Fruit fly (Drosophila melanogaster) whole organism, wandering third instar larva: ENCODE measurements around the gene CG13305.

ENCODE experiments used
- CG32264 ChIP-seq: fragments of 200-800 bp; sonication (Bioruptor generic); optimal IDR thresholded peaks from 2 replicates; lab custom pipeline; 2016; ENCODE audit warnings: missing biosample characterization, missing genetic modification characterization
- CG9705 ChIP-seq: fragments of 200-800 bp; sonication (Bioruptor generic); optimal IDR thresholded peaks from 2 replicates; lab custom pipeline; 2018; ENCODE audit warnings: missing biosample characterization, mild to moderate bottlenecking, missing genetic modification characterization
- CrebA ChIP-seq: fragments of 200-800 bp; sonication (Bioruptor generic); optimal IDR thresholded peaks from 2 replicates; lab custom pipeline; 2016; ENCODE audit warnings: missing biosample characterization, mild to moderate bottlenecking, missing genetic modification characterization, borderline replicate concordance
- Dfd ChIP-seq: fragments of >200 bp; optimal IDR thresholded peaks from 2 replicates; lab custom pipeline; 2017; ENCODE audit warnings: missing biosample characterization, missing genetic modification characterization
- Dif ChIP-seq: fragments of 200-275, 200-300 bp; sonication (Bioruptor generic); optimal IDR thresholded peaks from 2 replicates; lab custom pipeline; 2018; ENCODE audit warnings: missing biosample characterization, missing genetic modification characterization; ENCODE audit not compliant: partially characterized antibody
- GATAd ChIP-seq: sonication (Bioruptor generic); optimal IDR thresholded peaks from 2 replicates; lab custom pipeline; 2016; ENCODE audit warnings: missing biosample characterization, missing genetic modification characterization
- HLH106 ChIP-seq: fragments of 200-800 bp; optimal IDR thresholded peaks from 3 replicates; lab custom pipeline; 2019; ENCODE audit warnings: missing biosample characterization, mild to moderate bottlenecking, missing genetic modification characterization, moderate library complexity
- Hnf4 ChIP-seq: fragments of 200-800 bp; sonication (Bioruptor generic); optimal IDR thresholded peaks from 2 replicates; lab custom pipeline; 2016; ENCODE audit warnings: missing biosample characterization, mild to moderate bottlenecking, missing genetic modification characterization
- Hr78 ChIP-seq: fragments of >200 bp; optimal IDR thresholded peaks from 2 replicates; lab custom pipeline; 2017; ENCODE audit warnings: missing biosample characterization, missing genetic modification characterization
- Hr83 ChIP-seq: fragments of 200-300 bp; sonication (Bioruptor generic); optimal IDR thresholded peaks from 2 replicates; lab custom pipeline; 2016; ENCODE audit warnings: missing biosample characterization, mild to moderate bottlenecking, missing genetic modification characterization, moderate library complexity; ENCODE audit not compliant: poor library complexity, severe bottlenecking
- Jra ChIP-seq: sonication (Bioruptor generic); optimal IDR thresholded peaks from 2 replicates; lab custom pipeline; 2016; ENCODE audit warnings: missing biosample characterization, missing genetic modification characterization
- Myc ChIP-seq: fragments of >200 bp; optimal IDR thresholded peaks from 2 replicates; lab custom pipeline; 2017
- N ChIP-seq: fragments of >200 bp; optimal IDR thresholded peaks from 2 replicates; lab custom pipeline; 2018; ENCODE audit warnings: missing biosample characterization, missing external identifiers, missing genetic modification characterization
- OdsH ChIP-seq: fragments of 200-800 bp; sonication (Bioruptor generic); optimal IDR thresholded peaks from 2 replicates; lab custom pipeline; 2016; ENCODE audit warnings: missing biosample characterization, mild to moderate bottlenecking, missing genetic modification characterization
- Rel ChIP-seq, 2 experiments: fragments of 200-800 bp; sonication (Bioruptor generic) in 1 of 2; optimal IDR thresholded peaks; 2 replicates in 1 of 2; 3 replicates in 1 of 2; lab custom pipeline; 2016 to 2019; ENCODE audit warnings: mild to moderate bottlenecking in 2 of 2, missing biosample characterization in 2 of 2, missing genetic modification characterization in 2 of 2, moderate library complexity in 1 of 2
- Sp1 ChIP-seq: fragments of 200-800 bp; sonication (Bioruptor generic); optimal IDR thresholded peaks from 3 replicates; lab custom pipeline; 2019; ENCODE audit warnings: missing biosample characterization, mild to moderate bottlenecking, missing genetic modification characterization, moderate library complexity
- Vsx2 ChIP-seq: fragments of 200-300, 225-300 bp; sonication (Bioruptor generic); optimal IDR thresholded peaks from 2 replicates; lab custom pipeline; 2018; ENCODE audit warnings: missing biosample characterization, missing genetic modification characterization; ENCODE audit not compliant: partially characterized antibody
- br ChIP-seq: fragments of 200-800 bp; sonication (Bioruptor generic); optimal IDR thresholded peaks from 2 replicates; lab custom pipeline; 2016; ENCODE audit warnings: missing biosample characterization, missing genetic modification characterization
- brk ChIP-seq: fragments of 200-800 bp; sonication (Bioruptor generic); optimal IDR thresholded peaks from 2 replicates; lab custom pipeline; 2016; ENCODE audit warnings: missing biosample characterization, mild to moderate bottlenecking, missing genetic modification characterization
- dl ChIP-seq, 2 experiments: fragments of 175-275, 200-275 bp in 1 of 2; fragments of 200-275 bp in 1 of 2; sonication (Bioruptor generic); optimal IDR thresholded peaks; lab custom pipeline; 2018; ENCODE audit warnings: mild to moderate bottlenecking in 2 of 2, missing biosample characterization in 2 of 2, missing genetic modification characterization in 2 of 2, moderate library complexity in 2 of 2; ENCODE audit not compliant: partially characterized antibody in 2 of 2, insufficient read depth in 1 of 2
- dmrt93B ChIP-seq: fragments of 200-800 bp; sonication (Bioruptor generic); optimal IDR thresholded peaks from 2 replicates; lab custom pipeline; 2018; ENCODE audit warnings: missing biosample characterization, mild to moderate bottlenecking, missing genetic modification characterization
- dsf ChIP-seq: sonication (Bioruptor generic); optimal IDR thresholded peaks from 2 replicates; lab custom pipeline; 2016; ENCODE audit warnings: missing biosample characterization, missing genetic modification characterization, borderline replicate concordance
- ey ChIP-seq: fragments of 200-800 bp; sonication (Bioruptor generic); optimal IDR thresholded peaks from 2 replicates; lab custom pipeline; 2016; ENCODE audit warnings: missing biosample characterization, missing genetic modification characterization
- foxo ChIP-seq, 2 experiments: fragments of 200-800 bp; sonication (Bioruptor generic); optimal IDR thresholded peaks; 2 replicates in 1 of 2; 3 replicates in 1 of 2; lab custom pipeline; 2016 to 2017; ENCODE audit warnings: missing biosample characterization in 2 of 2, missing genetic modification characterization in 2 of 2
- fru ChIP-seq: fragments of 200-800 bp; sonication (Bioruptor generic); optimal IDR thresholded peaks from 3 replicates; lab custom pipeline; 2016; ENCODE audit warnings: missing biosample characterization, mild to moderate bottlenecking, missing genetic modification characterization
- h ChIP-seq: fragments of 200-800 bp; sonication (Bioruptor generic); optimal IDR thresholded peaks from 3 replicates; lab custom pipeline; 2016; ENCODE audit warnings: missing biosample characterization, mild to moderate bottlenecking, missing genetic modification characterization
- jim ChIP-seq: fragments of 175-275, 200-325 bp; sonication (Bioruptor generic); optimal IDR thresholded peaks from 2 replicates; lab custom pipeline; 2016; ENCODE audit warnings: missing biosample characterization, mild to moderate bottlenecking, missing genetic modification characterization
- pan ChIP-seq: fragments of >200 bp; optimal IDR thresholded peaks from 2 replicates; lab custom pipeline; 2017
- psq ChIP-seq: fragments of 200-800 bp; sonication (Bioruptor generic); optimal IDR thresholded peaks from 3 replicates; lab custom pipeline; 2017; ENCODE audit warnings: missing biosample characterization, mild to moderate bottlenecking, missing genetic modification characterization, moderate library complexity
- rgr ChIP-seq: fragments of 200-800 bp; sonication (Bioruptor generic); optimal IDR thresholded peaks from 3 replicates; lab custom pipeline; 2016; ENCODE audit warnings: missing biosample characterization, mild to moderate bottlenecking, missing genetic modification characterization
- sv ChIP-seq: fragments of 200-800 bp; sonication (Bioruptor generic); optimal IDR thresholded peaks from 3 replicates; lab custom pipeline; 2016; ENCODE audit warnings: missing biosample characterization, missing genetic modification characterization
- usp ChIP-seq: fragments of >200 bp; optimal IDR thresholded peaks from 2 replicates; lab custom pipeline; 2017; ENCODE audit warnings: missing biosample characterization, missing genetic modification characterization
- woc ChIP-seq: sonication (Bioruptor generic); optimal IDR thresholded peaks from 2 replicates; lab custom pipeline; 2016; ENCODE audit warnings: missing biosample characterization, mild to moderate bottlenecking, missing genetic modification characterization

Gene CG13305

dm6 chr3L:8670983-8671382 is 24.4 kb upstream of the CG13305 start:
- no peak for TF ChIP-seq CG9705 (GFP tag; lab: Kevin White, UChicago)
- no peak for TF ChIP-seq jim (GFP tag; lab: Kevin White, UChicago)

dm6 chr3L:8669847-8670622 is 23.4 kb upstream of the CG13305 start:
- no peak for TF ChIP-seq foxo (GFP tag; optimal IDR thresholded peaks at IDR 0.05; lab: Kevin White, UChicago)
- no peak for TF ChIP-seq woc (GFP tag; lab: Kevin White, UChicago)
- no peak for TF ChIP-seq usp (GFP tag; lab: Kevin White, UChicago)
- no peak for TF ChIP-seq brk
- TF ChIP-seq Myc (lab: Kevin White, UChicago), result no peak
- no peak for TF ChIP-seq pan
- no peak for TF ChIP-seq GATAd (GFP tag; lab: Kevin White, UChicago)
- no peak for TF ChIP-seq Dfd (GFP tag; lab: Kevin White, UChicago)
- TF ChIP-seq N, result no peak
- no peak for TF ChIP-seq jim (GFP tag; lab: Kevin White, UChicago)
- TF ChIP-seq HLH106 (tag; lab: Kevin White, UChicago), result no peak
- TF ChIP-seq Hr78, result no peak
- TF ChIP-seq Sp1, result no peak
- TF ChIP-seq rgr (GFP tag; lab: Kevin White, UChicago), result no peak
- TF ChIP-seq fru (GFP tag; lab: Kevin White, UChicago), result no peak
- TF ChIP-seq Vsx2, result no peak
- no peak for TF ChIP-seq Hr83 (GFP tag; lab: Kevin White, UChicago)
- TF ChIP-seq Rel (GFP tag; optimal IDR thresholded peaks at IDR 0.05; lab: Kevin White, UChicago), result no peak
- TF ChIP-seq Rel (tag; optimal IDR thresholded peaks at IDR 0.05; lab: Kevin White, UChicago), result no peak
- no peak for TF ChIP-seq psq (GFP tag; lab: Kevin White, UChicago)
- no peak for TF ChIP-seq CrebA (GFP tag; lab: Kevin White, UChicago)

- TF ChIP-seq sv (GFP tag; lab: Kevin White, UChicago) (no peak), h (GFP tag; lab: Kevin White, UChicago) (peak; percentile 88), foxo (GFP tag; optimal IDR thresholded peaks at IDR 0.05; lab: Kevin White, UChicago) (peak in 1 of 2 experiments; percentile 68), woc (GFP tag; lab: Kevin White, UChicago) (peak; percentile 82), Hnf4 (GFP tag; lab: Kevin White, UChicago) (peak; percentile 60), CG9705 (GFP tag; lab: Kevin White, UChicago) (peak; percentile 22), CG32264 (GFP tag; lab: Kevin White, UChicago) (peak; percentile 40), dmrt93B (GFP tag; lab: Kevin White, UChicago) (peak; percentile 49), HLH106 (tag; lab: Kevin White, UChicago) (peak; percentile 88), Sp1 (peak; percentile 87), psq (GFP tag; lab: Kevin White, UChicago) (peak; percentile 45), pan (no peak), Jra (GFP tag; lab: Kevin White, UChicago) (no peak), dsf (GFP tag; lab: Kevin White, UChicago) (no peak), Dif (GFP tag; lab: Kevin White, UChicago) (no peak), fru (GFP tag; lab: Kevin White, UChicago) (peak; percentile 93), rgr (GFP tag; lab: Kevin White, UChicago) (peak; percentile 66), usp (GFP tag; lab: Kevin White, UChicago) (no peak), N (no peak), Hr78 (no peak), br (peak; percentile 73), ey (GFP tag; lab: Kevin White, UChicago) (peak; percentile 80), dl (GFP tag; optimal IDR thresholded peaks at IDR 0.05; lab: Kevin White, UChicago; ENCODE audit: insufficient read depth in 1 of 2, partially characterized antibody in 2 of 2) (no peak), OdsH (peak; percentile 78), Rel (GFP tag; optimal IDR thresholded peaks at IDR 0.05; lab: Kevin White, UChicago) (no peak), Rel (tag; optimal IDR thresholded peaks at IDR 0.05; lab: Kevin White, UChicago) (peak; percentile 48)
- TF ChIP-seq, all 38 proteins: peak for 16
Observed at dm6 chr3L:8669087-8669486, 22.5 kb upstream of the CG13305 start.
